Worm (Caenorhabditis elegans): ENCODE measurements around the gene rnf-121.

rnf-121 gene

DNA sequence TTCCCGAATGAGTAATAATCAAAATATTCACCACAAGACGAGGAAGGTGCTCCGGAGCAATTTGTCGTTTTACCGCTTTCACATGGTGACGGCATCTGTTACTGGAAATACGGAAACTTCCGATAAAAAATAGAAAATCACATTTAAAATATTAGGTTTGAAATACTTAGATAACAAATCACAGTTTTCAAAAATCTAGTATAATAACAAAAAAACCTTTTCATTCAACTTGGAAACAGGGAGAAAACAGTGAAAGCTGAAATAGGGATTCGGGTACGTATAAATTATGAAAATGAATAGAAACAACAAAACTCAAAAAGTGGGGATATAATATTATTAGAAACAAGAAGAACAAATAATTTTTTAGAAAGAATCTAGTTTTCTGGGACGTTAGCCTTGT, 10.6 kb upstream of the rnf-121 start, which contains the start of gene C16C10.1:
TSS of gene C16C10.1 (minus strand) at position 101 of the 400 bp plus-strand sequence.
- TF ChIP-seq Y53G8AR.9 (GFP tag; conservative IDR thresholded peaks at IDR 0.05) = no peak
- no peak for TF ChIP-seq let-607 (tag; optimal IDR thresholded peaks at IDR 0.05)
- 0 out of 2 replicates have a peak, but pooled peaks have one; percentile 20 for TF ChIP-seq aptf-3 (GFP tag; IDR thresholded peaks at IDR 0.05)
- no peak for TF ChIP-seq ztf-28 (GFP tag; IDR thresholded peaks at IDR 0.05)
- TF ChIP-seq K11D2.4 (GFP tag; IDR thresholded peaks at IDR 0.05) = no peak

DNA sequence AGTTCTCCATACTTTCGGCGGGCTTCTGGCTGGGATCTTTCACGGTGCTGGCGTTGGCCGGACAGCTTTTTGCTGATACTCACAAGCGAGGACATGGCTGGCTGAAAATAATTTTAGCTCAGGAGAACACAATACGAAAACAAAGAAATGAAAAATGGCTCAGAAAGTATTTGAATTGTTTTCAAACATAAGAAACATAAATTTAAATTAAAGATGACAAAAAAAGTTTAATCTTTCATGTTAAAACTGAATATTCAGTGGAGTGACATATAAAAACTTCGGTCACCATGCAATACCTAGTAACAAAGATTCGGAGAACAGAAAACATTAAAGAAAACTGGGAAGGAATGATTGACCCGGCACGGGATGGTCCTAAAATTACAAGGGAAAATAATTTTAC, 7.8 kb upstream of the rnf-121 start, which contains the start of gene C16C10.2:
TSS of gene C16C10.2 (minus strand) at position 101 of the 400 bp plus-strand sequence.
- TF ChIP-seq ztf-26 (tag; optimal IDR thresholded peaks at IDR 0.05) (no peak), zfh-2 (GFP tag; conservative IDR thresholded peaks at IDR 0.05) (no peak), mcd-1 (GFP tag; IDR thresholded peaks at IDR 0.05) (no peak), zim-3 (tag; optimal IDR thresholded peaks at IDR 0.05) (no peak), hsf-1 (GFP tag; IDR thresholded peaks at IDR 0.05) (0 out of 2 replicates have a peak, but pooled peaks have one; percentile 27), bed-1 (GFP tag; IDR thresholded peaks at IDR 0.05) (no peak), dox-1 (GFP tag; IDR thresholded peaks at IDR 0.05) (no peak), ceh-58 (GFP tag; IDR thresholded peaks at IDR 0.05) (no peak), unc-62 (GFP tag; optimal IDR thresholded peaks at IDR 0.05) (no peak)

DNA sequence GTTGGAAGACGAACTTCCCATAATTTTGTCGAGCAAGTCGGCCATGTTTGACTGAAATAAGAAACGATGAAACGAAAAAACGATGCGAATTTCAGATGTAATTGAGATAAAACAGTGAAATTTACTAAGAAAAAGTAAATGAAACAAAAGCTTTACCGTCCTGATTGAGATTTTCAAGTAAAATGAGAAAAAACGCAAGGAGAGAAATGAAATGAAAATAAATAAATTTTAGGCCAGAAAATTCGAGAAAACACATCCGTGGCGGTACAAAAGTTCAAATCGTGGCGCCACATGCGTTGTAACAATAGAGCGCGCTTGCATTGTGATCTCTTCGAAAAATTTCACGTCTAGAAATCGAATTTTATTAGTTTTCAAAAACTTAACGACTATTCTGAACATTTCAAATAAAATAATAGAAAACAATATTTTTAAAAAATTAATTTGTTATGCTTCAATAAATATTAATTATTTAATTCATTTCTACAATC, 5.4 kb upstream of the rnf-121 start, which contains the start of the genes hrde-1 and C16C10.13:
TSS of gene hrde-1 (minus strand) at position 51 of the 488 bp plus-strand sequence.
TSS of gene C16C10.13 (plus strand) at position 332 of the 488 bp plus-strand sequence.
- TF ChIP-seq rec-8 (tag; optimal IDR thresholded peaks at IDR 0.05) = no peak
- no peak for TF ChIP-seq lin-35 (GFP tag; optimal IDR thresholded peaks at IDR 0.05)
- peak; percentile 7 for TF ChIP-seq ztf-18 (tag; optimal IDR thresholded peaks at IDR 0.05)
- no peak for TF ChIP-seq sptf-2 (GFP tag; optimal IDR thresholded peaks at IDR 0.05)
- peak; percentile 97 for TF ChIP-seq efl-1 (GFP tag; optimal IDR thresholded peaks at IDR 0.05)
- peak; percentile 49 for TF ChIP-seq tbp1 (GFP tag; optimal IDR thresholded peaks at IDR 0.05)
- TF ChIP-seq dpl-1 (GFP tag; optimal IDR thresholded peaks at IDR 0.05) = peak; percentile 80
- TF ChIP-seq snpc-4 (GFP tag; optimal IDR thresholded peaks at IDR 0.05) = no peak
- peak in 1 of 4 experiments; percentile 56 for TF ChIP-seq snpc-4 (tag; optimal IDR thresholded peaks at IDR 0.05)
- peak; percentile 88 for TF ChIP-seq lin-54 (GFP tag; optimal IDR thresholded peaks at IDR 0.05)
- peak; percentile 99 for TF ChIP-seq hsf-1 (GFP tag; IDR thresholded peaks at IDR 0.05)
- TF ChIP-seq repo-1 (tag; optimal IDR thresholded peaks at IDR 0.05) = no peak
- TF ChIP-seq rpc-1 (optimal IDR thresholded peaks at IDR 0.05) = peak; percentile 21
- no peak for TF ChIP-seq rpc-1 (tag; optimal IDR thresholded peaks at IDR 0.05)
- peak; percentile 23; the same call in 1 of the 2 replicates for TF ChIP-seq hmg-1.2 (GFP tag; IDR thresholded peaks at IDR 0.05)
- TF ChIP-seq Y95B8A.8 (GFP tag; IDR thresholded peaks at IDR 0.05) = peak; percentile 65; the same call in 1 of the 2 replicates
- TF ChIP-seq ztf-3 (GFP tag; optimal IDR thresholded peaks at IDR 0.05) = no peak
- TF ChIP-seq D2030.7 (GFP tag; IDR thresholded peaks at IDR 0.05) = peak; percentile 91
- no peak for TF ChIP-seq cebp-1 (GFP tag; IDR thresholded peaks at IDR 0.05)
- TF ChIP-seq cebp-1 (tag; optimal IDR thresholded peaks at IDR 0.05) = no peak
- no peak for TF ChIP-seq sdz-38 (tag; optimal IDR thresholded peaks at IDR 0.05)
- peak; percentile 65; the same call in 1 of the 2 replicates for TF ChIP-seq ekl-4 (GFP tag; IDR thresholded peaks at IDR 0.05)
- peak; percentile 80 for TF ChIP-seq rcor-1 (GFP tag; IDR thresholded peaks at IDR 0.05)
- TF ChIP-seq pbrm-1 (GFP tag; IDR thresholded peaks at IDR 0.05) = peak; percentile 70
- TF ChIP-seq F57A8.1 (GFP tag; optimal IDR thresholded peaks at IDR 0.05) = no peak
- peak; percentile 89 for TF ChIP-seq mcd-1 (GFP tag; IDR thresholded peaks at IDR 0.05)
- peak; percentile 87 for TF ChIP-seq madf-3 (GFP tag; IDR thresholded peaks at IDR 0.05)
- TF ChIP-seq attf-5 (GFP tag; optimal IDR thresholded peaks at IDR 0.05) = no peak
- TF ChIP-seq F55B11.4 (tag; optimal IDR thresholded peaks at IDR 0.05; ENCODE audit: borderline replicate concordance, insufficient read depth) = no peak
- TF ChIP-seq snpc-1.3 (tag; optimal IDR thresholded peaks at IDR 0.05; ENCODE audit: insufficient read depth) = peak; percentile 82
- TF ChIP-seq unc-130 (GFP tag; optimal IDR thresholded peaks at IDR 0.05) = peak; percentile 93
- no peak for TF ChIP-seq F37B4.10 (GFP tag; IDR thresholded peaks at IDR 0.05)
- TF ChIP-seq nfya-2 (GFP tag; IDR thresholded peaks at IDR 0.05) = no peak
- no peak for TF ChIP-seq somi-1 (GFP tag; optimal IDR thresholded peaks at IDR 0.05)

Measured in whole organism, young adult.